Comparison of ENCODE assay signal across 5 worm cellular contexts in genomic region chrIV:8234088-8234496, ce11.
A peak's percentile ranks its signal among the peaks of the same experiment; 100 is the strongest.
TF ChIP-seq lines count a peak whose summit lies in the region.

No protein-coding gene starts in this region.

TF ChIP-seq in whole organism, L1 larva, 84 proteins besides CTCF, POLR2A, EP300 and RAD21 (continues in another document):
- TF ChIP-seq nhr-47 (tag; optimal IDR thresholded peaks at IDR 0.05; lab: Kevin White, UChicago) (no peak), C16A3.4 (tag; optimal IDR thresholded peaks at IDR 0.05; lab: Kevin White, UChicago) (no peak), nhr-71 (tag; optimal IDR thresholded peaks at IDR 0.05; lab: Kevin White, UChicago) (peak; percentile 1), blmp-1 (tag; optimal IDR thresholded peaks at IDR 0.05; lab: Kevin White, UChicago) (peak; percentile 57), pag-3 (tag; optimal IDR thresholded peaks at IDR 0.05; lab: Kevin White, UChicago; ENCODE audit: borderline replicate concordance, insufficient read depth) (no peak), unc-98 (GFP tag; IDR thresholded peaks at IDR 0.05; lab: Robert Waterston, UW) (no peak), nhr-12 (tag; optimal IDR thresholded peaks at IDR 0.05; lab: Kevin White, UChicago) (no peak), hlh-17 (GFP tag; optimal IDR thresholded peaks at IDR 0.05; lab: Kevin White, UChicago; ENCODE audit: borderline replicate concordance) (no peak), tlp-1 (tag; optimal IDR thresholded peaks at IDR 0.05; lab: Kevin White, UChicago) (no peak), elt-3 (tag; optimal IDR thresholded peaks at IDR 0.05; lab: Kevin White, UChicago) (peak in 1 of 6 experiments; percentile 0), swsn-7 (tag; optimal IDR thresholded peaks at IDR 0.05; lab: Kevin White, UChicago) (no peak), pax-3 (tag; optimal IDR thresholded peaks at IDR 0.05; lab: Kevin White, UChicago) (no peak), mdl-1 (tag; optimal IDR thresholded peaks at IDR 0.05; lab: Kevin White, UChicago) (peak in 1 of 2 experiments; percentile 31), dpl-1 (GFP tag; optimal IDR thresholded peaks at IDR 0.05; lab: Kevin White, UChicago) (no peak), lin-39 (tag; optimal IDR thresholded peaks at IDR 0.05; lab: Kevin White, UChicago) (no peak), efl-1 (optimal IDR thresholded peaks at IDR 0.05; lab: Kevin White, UChicago) (no peak), efl-1 (GFP tag; optimal IDR thresholded peaks at IDR 0.05 in 1 of 2; lab: Kevin White, UChicago) (peak in 1 of 2 experiments; percentile 75), hlh-4 (tag; optimal IDR thresholded peaks at IDR 0.05; lab: Kevin White, UChicago) (no peak)

TF ChIP-seq in whole organism, L2 larva, 48 proteins besides CTCF, POLR2A, EP300 and RAD21:
- no peak for TF ChIP-seq lin-11 (tag; optimal IDR thresholded peaks at IDR 0.05; lab: Kevin White, UChicago)
- no peak for TF ChIP-seq mdl-1 (tag; optimal IDR thresholded peaks at IDR 0.05; lab: Kevin White, UChicago)
- TF ChIP-seq sma-9 (GFP tag; optimal IDR thresholded peaks at IDR 0.05; lab: Kevin White, UChicago): peak; percentile 14
- TF ChIP-seq sma-9 (tag; optimal IDR thresholded peaks at IDR 0.05; lab: Kevin White, UChicago): no peak
- TF ChIP-seq ztf-11 (tag; optimal IDR thresholded peaks at IDR 0.05; lab: Kevin White, UChicago): no peak
- peak; percentile 20 for TF ChIP-seq nhr-129 (tag; optimal IDR thresholded peaks at IDR 0.05; lab: Kevin White, UChicago)
- TF ChIP-seq ama-1 (optimal IDR thresholded peaks at IDR 0.05; lab: Kevin White, UChicago): no peak
- TF ChIP-seq Y55F3AM.14 (GFP tag; optimal IDR thresholded peaks at IDR 0.05; lab: Kevin White, UChicago): no peak
- TF ChIP-seq crh-2 (tag; optimal IDR thresholded peaks at IDR 0.05; lab: Kevin White, UChicago): peak; percentile 44
- no peak for TF ChIP-seq unc-55 (GFP tag; optimal IDR thresholded peaks at IDR 0.05; lab: Kevin White, UChicago)
- TF ChIP-seq C34F6.9 (tag; optimal IDR thresholded peaks at IDR 0.05; lab: Kevin White, UChicago): no peak
- TF ChIP-seq egl-27 (tag; optimal IDR thresholded peaks at IDR 0.05; lab: Kevin White, UChicago): peak; percentile 6
- peak; percentile 57 for TF ChIP-seq fos-1 (tag; optimal IDR thresholded peaks at IDR 0.05; lab: Kevin White, UChicago)

TF ChIP-seq in whole organism, L3 larva, 47 proteins besides CTCF, POLR2A, EP300 and RAD21:
- TF ChIP-seq elt-2 (tag; optimal IDR thresholded peaks at IDR 0.05; lab: Kevin White, UChicago) (peak; percentile 47), nhr-76 (tag; optimal IDR thresholded peaks at IDR 0.05; lab: Kevin White, UChicago) (no peak), pqm-1 (tag; optimal IDR thresholded peaks at IDR 0.05; lab: Kevin White, UChicago) (peak; percentile 61), ama-1 (optimal IDR thresholded peaks at IDR 0.05; lab: Kevin White, UChicago) (no peak), egl-27 (tag; optimal IDR thresholded peaks at IDR 0.05; lab: Kevin White, UChicago) (no peak), egl-5 (tag; optimal IDR thresholded peaks at IDR 0.05; lab: Kevin White, UChicago) (no peak), mml-1 (tag; optimal IDR thresholded peaks at IDR 0.05; lab: Kevin White, UChicago) (no peak), ceh-9 (tag; optimal IDR thresholded peaks at IDR 0.05; lab: Kevin White, UChicago) (no peak), nhr-12 (tag; optimal IDR thresholded peaks at IDR 0.05; lab: Kevin White, UChicago) (no peak), pha-4 (tag; optimal IDR thresholded peaks at IDR 0.05; lab: Kevin White, UChicago) (peak; percentile 55), elt-3 (tag; optimal IDR thresholded peaks at IDR 0.05; lab: Kevin White, UChicago) (no peak), unc-62 (GFP tag; optimal IDR thresholded peaks at IDR 0.05; lab: Kevin White, UChicago) (no peak), unc-39 (tag; optimal IDR thresholded peaks at IDR 0.05; lab: Kevin White, UChicago) (no peak), skn-1 (tag; optimal IDR thresholded peaks at IDR 0.05; lab: Kevin White, UChicago) (peak; percentile 33), daf-12 (tag; optimal IDR thresholded peaks at IDR 0.05; lab: Kevin White, UChicago) (no peak), nhr-43 (tag; optimal IDR thresholded peaks at IDR 0.05; lab: Kevin White, UChicago; ENCODE audit: poor library complexity, severe bottlenecking) (peak; percentile 80), nhr-25 (tag; optimal IDR thresholded peaks at IDR 0.05; lab: Kevin White, UChicago) (peak; percentile 15), fos-1 (tag; optimal IDR thresholded peaks at IDR 0.05; lab: Kevin White, UChicago) (no peak)

TF ChIP-seq in whole organism, L4 larva, 104 proteins besides CTCF, POLR2A, EP300 and RAD21:
- TF ChIP-seq mdl-1 (tag; optimal IDR thresholded peaks at IDR 0.05; lab: Kevin White, UChicago) (peak in 1 of 2 experiments; percentile 83), pqm-1 (tag; optimal IDR thresholded peaks at IDR 0.05; lab: Kevin White, UChicago) (peak; percentile 60), nhr-77 (tag; optimal IDR thresholded peaks at IDR 0.05; lab: Kevin White, UChicago) (peak; percentile 50), dmd-6 (GFP tag; IDR thresholded peaks at IDR 0.05; lab: Robert Waterston, UW) (peak; percentile 62), hlh-30 (tag; optimal IDR thresholded peaks at IDR 0.05; lab: Kevin White, UChicago; ENCODE audit: insufficient read depth) (peak; percentile 67), Y48G9A.11 (GFP tag; IDR thresholded peaks at IDR 0.05; lab: Robert Waterston, UW) (no peak), nhr-10 (tag; optimal IDR thresholded peaks at IDR 0.05; lab: Kevin White, UChicago) (peak; percentile 19), dve-1 (tag; optimal IDR thresholded peaks at IDR 0.05; lab: Kevin White, UChicago; ENCODE audit: insufficient read depth) (peak; percentile 25), lin-29 (GFP tag; IDR thresholded peaks at IDR 0.05; lab: Robert Waterston, UW) (no peak), lin-15B (tag; optimal IDR thresholded peaks at IDR 0.05; lab: Kevin White, UChicago) (no peak), tra-1 (GFP tag; IDR thresholded peaks at IDR 0.05; lab: Robert Waterston, UW) (no peak), ceh-28 (tag; optimal IDR thresholded peaks at IDR 0.05; lab: Kevin White, UChicago) (no peak), daf-16 (GFP tag; optimal IDR thresholded peaks at IDR 0.05; lab: Kevin White, UChicago) (no peak), daf-16 (tag; optimal IDR thresholded peaks at IDR 0.05; lab: Kevin White, UChicago) (peak; percentile 58), mxl-3 (GFP tag; optimal IDR thresholded peaks at IDR 0.05; lab: Kevin White, UChicago) (peak; percentile 51), mes-2 (tag; optimal IDR thresholded peaks at IDR 0.05; lab: Kevin White, UChicago; ENCODE audit: poor library complexity, severe bottlenecking) (no peak), nhr-28 (tag; optimal IDR thresholded peaks at IDR 0.05; lab: Kevin White, UChicago) (peak; percentile 84), hlh-11 (tag; optimal IDR thresholded peaks at IDR 0.05; lab: Kevin White, UChicago) (peak; percentile 43)
TF ChIP-seq in whole organism, L4 larva: peak in this region for 11.

TF ChIP-seq in whole organism, young adult, 124 proteins besides CTCF, POLR2A, EP300 and RAD21:
- TF ChIP-seq lin-26 (GFP tag; IDR thresholded peaks at IDR 0.05; lab: Robert Waterston, UW) (0 out of 2 replicates have a peak, but pooled peaks have one; percentile 15), nhr-80 (tag; optimal IDR thresholded peaks at IDR 0.05; lab: Kevin White, UChicago) (peak; percentile 43), rcor-1 (GFP tag; IDR thresholded peaks at IDR 0.05; lab: Robert Waterston, UW) (no peak), cebp-1 (GFP tag; IDR thresholded peaks at IDR 0.05; lab: Robert Waterston, UW) (no peak), cebp-1 (tag; optimal IDR thresholded peaks at IDR 0.05; lab: Kevin White, UChicago) (peak; percentile 12)
